Worm (Caenorhabditis elegans) whole organism, L1 larva: Measurements from ENCODE around the gene F29A7.3.

Experiments
- C04F5.9 ChIP-seq: sonication (generic microtip); optimal IDR thresholded peaks from 2 replicates; lab custom pipeline; 2016; ENCODE audit warnings: missing genetic modification characterization, missing compliant biosample characterization
- Y116A8C.19 ChIP-seq: sonication (generic microtip); optimal IDR thresholded peaks from 2 replicates; lab custom pipeline; 2016; ENCODE audit warnings: missing compliant biosample characterization, missing genetic modification characterization, borderline replicate concordance
- aha-1 ChIP-seq: fragments of 150-350 bp; optimal IDR thresholded peaks from 2 replicates; lab custom pipeline; 2014; ENCODE audit warnings: missing biosample characterization, missing genetic modification characterization
- blmp-1 ChIP-seq: fragments of 150-350 bp; optimal IDR thresholded peaks from 2 replicates; lab custom pipeline; 2014; ENCODE audit warnings: missing biosample characterization, missing genetic modification characterization
- ceh-82 ChIP-seq, 3 experiments: fragments of 150-350 bp in 1 of 3; sonication (generic microtip) in 2 of 3; optimal IDR thresholded peaks; 2 replicates each; lab custom pipeline; 2014 to 2017; ENCODE audit warnings: missing biosample characterization in 3 of 3, missing genetic modification characterization in 3 of 3
- ces-1 ChIP-seq: fragments of 150-350 bp; optimal IDR thresholded peaks from 2 replicates; lab custom pipeline; 2014; ENCODE audit warnings: missing biosample characterization, missing genetic modification reagents, missing genetic modification characterization
- dpl-1 ChIP-seq, 3 experiments: fragments of 150-350 bp in 2 of 3; sonication (generic microtip) in 1 of 3; optimal IDR thresholded peaks; 2 replicates each; lab custom pipeline; 2014 to 2017; ENCODE audit warnings: missing biosample characterization in 3 of 3, missing genetic modification characterization in 3 of 3, missing genetic modification reagents in 3 of 3
- dsc-1 ChIP-seq: sonication (generic microtip); optimal IDR thresholded peaks from 2 replicates; lab custom pipeline; 2016; ENCODE audit warnings: mild to moderate bottlenecking, missing genetic modification characterization, missing compliant biosample characterization
- egl-13 ChIP-seq: sonication (generic microtip); optimal IDR thresholded peaks from 2 replicates; lab custom pipeline; 2016; ENCODE audit warnings: missing genotype, missing genetic modification reagents, missing genetic modification characterization, missing compliant biosample characterization
- elt-3 ChIP-seq, 6 experiments: fragments of 150-350 bp in 1 of 6; sonication (generic microtip); optimal IDR thresholded peaks; 2 replicates each; lab custom pipeline; 2017 to 2018; ENCODE audit warnings: missing biosample characterization in 6 of 6, missing genetic modification characterization in 6 of 6, inconsistent platforms in 1 of 6
- fkh-10 ChIP-seq: sonication (generic microtip); optimal IDR thresholded peaks from 2 replicates; lab custom pipeline; 2017; ENCODE audit warnings: missing biosample characterization, missing genetic modification reagents, missing genetic modification characterization
- fkh-4 ChIP-seq: sonication (generic microtip); optimal IDR thresholded peaks from 2 replicates; lab custom pipeline; 2016; ENCODE audit warnings: missing compliant biosample characterization, missing genetic modification characterization, borderline replicate concordance
- fos-1 ChIP-seq: fragments of 150-350 bp; optimal IDR thresholded peaks from 2 replicates; lab custom pipeline; 2014; ENCODE audit warnings: missing biosample characterization, missing genetic modification characterization
- lin-13 ChIP-seq: fragments of 150-350 bp; optimal IDR thresholded peaks from 2 replicates; lab custom pipeline; 2014; ENCODE audit warnings: missing biosample characterization, missing genetic modification reagents, missing genetic modification characterization
- lin-39 ChIP-seq: fragments of 150-350 bp; optimal IDR thresholded peaks from 2 replicates; lab custom pipeline; 2014; ENCODE audit warnings: missing biosample characterization, missing genetic modification reagents, missing genetic modification characterization
- lsy-2 ChIP-seq, 2 experiments: fragments of 150-350 bp; optimal IDR thresholded peaks; 2 replicates each; lab custom pipeline; 2014; ENCODE audit warnings: missing biosample characterization in 2 of 2, missing genetic modification characterization in 2 of 2
- mab-9 ChIP-seq: fragments of 200-800 bp; sonication (Bioruptor generic); IDR thresholded peaks from 2 replicates; pipeline ENCODE4 v1.3.6; 2022; ENCODE audit warnings: missing genetic modification reagents, missing genetic modification characterization, missing compliant biosample characterization
- mep-1 ChIP-seq: fragments of 150-350 bp; optimal IDR thresholded peaks from 2 replicates; lab custom pipeline; 2014; ENCODE audit warnings: missing biosample characterization, missing genetic modification characterization
- nhr-20 ChIP-seq: sonication (generic microtip); optimal IDR thresholded peaks from 2 replicates; lab custom pipeline; 2016; ENCODE audit warnings: mild to moderate bottlenecking, missing genetic modification characterization, missing compliant biosample characterization
- nhr-28 ChIP-seq: fragments of 150-350 bp; optimal IDR thresholded peaks from 2 replicates; lab custom pipeline; 2014; ENCODE audit warnings: missing biosample characterization, missing genetic modification characterization
- nhr-76 ChIP-seq: sonication (generic microtip); optimal IDR thresholded peaks from 2 replicates; lab custom pipeline; 2017; ENCODE audit warnings: missing biosample characterization, missing genetic modification characterization
- nhr-84 ChIP-seq: sonication (generic microtip); optimal IDR thresholded peaks from 2 replicates; lab custom pipeline; 2017; ENCODE audit warnings: missing biosample characterization, missing genetic modification characterization
- nhr-85 ChIP-seq: sonication (generic microtip); peaks from one replicate; lab custom pipeline; 2016; ENCODE audit warnings: missing genetic modification characterization, inconsistent platforms, missing compliant biosample characterization
- pqm-1 ChIP-seq: sonication (generic microtip); optimal IDR thresholded peaks from 3 replicates; lab custom pipeline; 2017; ENCODE audit warnings: missing biosample characterization, missing genetic modification characterization
- skn-1 ChIP-seq: fragments of 150-350 bp; optimal IDR thresholded peaks from 2 replicates; lab custom pipeline; 2014; ENCODE audit warnings: missing biosample characterization, missing genetic modification characterization
- snpc-4 ChIP-seq: fragments of 150-350 bp; optimal IDR thresholded peaks from 2 replicates; lab custom pipeline; 2014; ENCODE audit warnings: missing biosample characterization, missing genetic modification characterization
- snu-23 ChIP-seq: sonication (generic microtip); optimal IDR thresholded peaks from 2 replicates; lab custom pipeline; 2016; ENCODE audit warnings: missing genetic modification characterization, missing compliant biosample characterization
- sox-4 ChIP-seq: sonication (generic microtip); optimal IDR thresholded peaks from 2 replicates; lab custom pipeline; 2016; ENCODE audit warnings: missing genetic modification characterization, missing compliant biosample characterization
- sptf-1 ChIP-seq: fragments of 150-350 bp; optimal IDR thresholded peaks from 2 replicates; lab custom pipeline; 2014; ENCODE audit warnings: missing biosample characterization, missing genetic modification characterization
- swsn-7 ChIP-seq: sonication (generic microtip); optimal IDR thresholded peaks from 2 replicates; lab custom pipeline; 2016; ENCODE audit warnings: missing genetic modification characterization, missing compliant biosample characterization
- tbx-2 ChIP-seq: sonication (generic microtip); optimal IDR thresholded peaks from 2 replicates; lab custom pipeline; 2016; ENCODE audit warnings: missing genetic modification characterization, missing compliant biosample characterization
- unc-30 ChIP-seq: sonication (generic microtip); optimal IDR thresholded peaks from 2 replicates; lab custom pipeline; 2017; ENCODE audit warnings: missing biosample characterization, missing genetic modification characterization
- unc-86 ChIP-seq: sonication (generic microtip); optimal IDR thresholded peaks from 2 replicates; lab custom pipeline; 2016; ENCODE audit warnings: missing genetic modification characterization, missing compliant biosample characterization
- vab-15 ChIP-seq: sonication (generic microtip); optimal IDR thresholded peaks from 2 replicates; lab custom pipeline; 2017; ENCODE audit warnings: missing genotype, mild to moderate bottlenecking, missing genetic modification characterization, missing compliant biosample characterization
- xbp-1 ChIP-seq: sonication (generic microtip); optimal IDR thresholded peaks from 2 replicates; lab custom pipeline; 2016; ENCODE audit warnings: missing genetic modification characterization, missing compliant biosample characterization
- ztf-4 ChIP-seq: fragments of 150-350 bp; optimal IDR thresholded peaks from 2 replicates; lab custom pipeline; 2014; ENCODE audit warnings: missing biosample characterization, missing genetic modification characterization

F29A7.3 gene

ce11 chrII:2802804-2803586, 49.9 kb downstream of the F29A7.3 start (continued):
- TF ChIP-seq unc-86 (tag; lab: Kevin White, UChicago), result no peak
- TF ChIP-seq snpc-4 (tag; lab: Kevin White, UChicago), result no peak
- TF ChIP-seq dsc-1, result no peak
- TF ChIP-seq lin-39 (tag; lab: Kevin White, UChicago), result no peak
- peak in 4 of 6 experiments; percentile 11 to 87 (median 68) for TF ChIP-seq elt-3 (tag; optimal IDR thresholded peaks at IDR 0.05; lab: Kevin White, UChicago)
- no peak for TF ChIP-seq egl-13 (tag; lab: Kevin White, UChicago)
- TF ChIP-seq Y116A8C.19, result no peak
- no peak for TF ChIP-seq mep-1 (tag; lab: Kevin White, UChicago)
- peak; percentile 24 for TF ChIP-seq snu-23
- no peak for TF ChIP-seq pqm-1 (tag; lab: Kevin White, UChicago)
- peak; percentile 40 for TF ChIP-seq nhr-20 (tag; lab: Kevin White, UChicago)
- no peak for TF ChIP-seq skn-1 (tag; lab: Kevin White, UChicago)
- no peak for TF ChIP-seq fkh-10 (GFP tag; lab: Kevin White, UChicago)
- no peak for TF ChIP-seq fos-1 (tag; lab: Kevin White, UChicago)
- TF ChIP-seq aha-1 (tag; lab: Kevin White, UChicago), result no peak
- no peak for TF ChIP-seq lin-13
- TF ChIP-seq ztf-4, result no peak
- TF ChIP-seq sox-4, result no peak
- TF ChIP-seq nhr-84 (tag; lab: Kevin White, UChicago), result no peak
- TF ChIP-seq fkh-4 (tag; lab: Kevin White, UChicago), result no peak
- no peak for TF ChIP-seq unc-30 (tag; lab: Kevin White, UChicago)
- TF ChIP-seq swsn-7 (tag; lab: Kevin White, UChicago), result no peak
- no peak for TF ChIP-seq nhr-28 (tag; lab: Kevin White, UChicago)
- TF ChIP-seq tbx-2, result no peak
- TF ChIP-seq ces-1 (GFP tag; lab: Kevin White, UChicago), result no peak
- no peak for TF ChIP-seq ceh-82 (tag; optimal IDR thresholded peaks at IDR 0.05; lab: Kevin White, UChicago)
- no peak for TF ChIP-seq xbp-1 (tag; lab: Kevin White, UChicago)
- no peak for TF ChIP-seq lsy-2 (tag; optimal IDR thresholded peaks at IDR 0.05; lab: Kevin White, UChicago)
- no peak for TF ChIP-seq C04F5.9 (tag; lab: Kevin White, UChicago)
- TF ChIP-seq mab-9 (GFP tag; lab: Robert Waterston, UW), result no peak
- no peak for TF ChIP-seq dpl-1 (GFP tag; optimal IDR thresholded peaks at IDR 0.05; lab: Kevin White, UChicago)
- TF ChIP-seq sptf-1 (tag; lab: Kevin White, UChicago), result no peak
- TF ChIP-seq nhr-85 (tag; lab: Kevin White, UChicago), result peak; percentile 66
- peak; percentile 50 for TF ChIP-seq blmp-1 (tag; lab: Kevin White, UChicago)
- no peak for TF ChIP-seq vab-15 (tag; lab: Kevin White, UChicago)
- TF ChIP-seq nhr-76 (tag; lab: Kevin White, UChicago), result no peak
